Worm (Caenorhabditis elegans) whole organism, dauer: Measurements from ENCODE around the gene Y49E10.30.

Source experiments
- unc-62 ChIP-seq: sonication (generic microtip); optimal IDR thresholded peaks from 2 replicates; lab custom pipeline; 2017; ENCODE audit warnings: missing biosample characterization, missing genetic modification reagents, missing genetic modification characterization

The Y49E10.30 gene

DNA sequence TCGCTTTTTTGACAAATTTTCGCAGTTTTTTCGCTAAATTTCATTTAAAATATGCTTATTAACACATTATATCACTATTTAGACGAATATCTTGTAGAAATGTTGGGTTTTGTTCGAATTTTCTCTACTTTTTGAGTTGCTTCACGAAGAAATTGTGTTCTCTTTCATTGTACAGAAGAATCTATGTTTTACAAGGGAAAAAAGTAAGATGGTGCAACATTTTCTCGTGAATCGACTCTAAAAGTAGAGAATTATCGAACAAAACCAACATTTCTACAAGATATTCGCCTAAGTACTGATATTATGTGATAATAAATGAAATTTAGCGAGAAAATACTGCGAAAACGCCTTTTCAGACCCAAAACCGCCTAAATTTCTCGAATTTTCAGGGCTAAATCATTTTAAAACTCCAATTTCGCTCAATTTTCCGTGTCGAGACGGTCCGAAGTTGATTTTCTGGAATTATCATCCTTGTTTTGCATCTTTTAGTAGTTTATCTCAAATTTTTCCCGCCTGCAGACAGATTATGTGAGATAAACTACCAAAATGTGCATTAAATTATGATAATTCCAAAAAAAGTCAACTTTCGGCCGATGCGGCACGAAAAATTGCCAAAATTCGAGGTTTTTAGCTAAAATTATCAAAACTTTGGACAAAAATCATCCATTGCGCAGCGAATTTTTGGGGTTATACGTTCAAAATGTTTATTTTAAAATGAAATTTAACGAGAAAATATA, 41.0 kb downstream of the Y49E10.30 start:
- TF ChIP-seq unc-62, result no peak

DNA sequence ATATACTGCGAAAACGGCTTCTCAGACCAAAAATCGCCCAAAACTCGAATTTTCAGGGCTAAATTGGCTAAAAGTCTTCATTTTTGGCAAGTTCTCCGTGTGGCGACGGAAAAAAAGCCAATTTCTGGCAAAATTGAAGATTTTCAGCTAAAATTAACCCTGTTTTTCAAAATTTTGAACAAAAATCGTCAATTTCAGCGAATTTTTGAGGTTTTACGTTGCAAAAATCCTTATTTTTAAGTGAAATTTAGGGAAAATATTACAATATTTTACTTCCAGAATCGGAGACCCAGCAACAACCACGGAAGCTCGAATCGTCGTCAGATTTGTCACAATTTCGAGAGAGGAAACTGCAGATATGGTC, 41.5 kb downstream of the Y49E10.30 start:
- TF ChIP-seq unc-62, result no peak

DNA sequence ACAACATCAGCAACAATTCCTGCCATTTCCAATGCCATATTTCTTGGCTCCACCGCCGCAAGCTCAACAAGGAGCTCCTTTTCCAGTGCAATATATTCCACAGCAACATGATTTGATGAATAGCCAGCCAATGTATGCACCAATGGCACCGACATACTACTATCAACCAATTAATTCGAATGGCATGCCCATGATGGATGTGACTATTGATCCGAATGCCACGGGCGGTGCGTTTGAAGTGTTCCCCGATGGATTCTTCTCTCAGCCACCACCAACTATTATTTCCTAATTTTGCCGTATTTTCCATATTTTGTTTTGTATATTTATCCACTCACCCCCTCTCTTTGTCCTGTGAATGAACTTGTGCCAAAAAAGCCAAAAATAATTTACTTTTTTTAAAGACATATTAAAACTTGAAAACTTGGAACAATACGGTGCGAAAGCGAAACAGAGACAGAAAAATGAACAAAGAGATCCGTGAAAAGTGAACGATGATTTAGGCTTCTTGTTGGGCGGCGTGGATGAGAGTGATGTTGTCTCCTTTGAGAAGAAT, 42.2 kb downstream of the Y49E10.30 start:
- no peak for TF ChIP-seq unc-62

DNA sequence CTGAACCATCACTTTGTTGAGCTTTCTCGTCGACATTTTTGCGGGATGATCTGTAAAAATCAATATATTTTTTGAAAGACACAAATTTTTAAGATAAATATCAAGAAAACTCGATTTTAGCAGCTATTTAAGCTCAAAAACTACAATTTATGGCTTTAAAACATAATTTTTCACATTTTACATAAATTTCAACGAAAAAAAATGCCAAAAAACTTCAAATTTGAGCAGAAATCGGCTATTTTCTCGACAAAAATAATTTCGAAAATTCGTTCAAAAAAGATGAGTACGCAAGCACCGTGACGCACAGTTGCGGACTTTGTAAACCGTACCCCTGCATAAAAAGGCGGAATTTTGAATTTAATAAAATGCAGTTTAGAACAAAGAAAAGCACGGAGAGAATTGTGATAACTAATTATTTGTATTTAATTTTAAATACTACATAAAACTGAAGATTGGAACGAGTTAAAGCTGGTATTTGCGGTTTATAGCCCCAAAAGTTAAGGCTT, 42.9 kb downstream of the Y49E10.30 start, which contains the start of gene snr-6:
TSS of gene snr-6 (minus strand) at position 51 of the 506 bp plus-strand sequence.
- no peak for TF ChIP-seq unc-62

DNA sequence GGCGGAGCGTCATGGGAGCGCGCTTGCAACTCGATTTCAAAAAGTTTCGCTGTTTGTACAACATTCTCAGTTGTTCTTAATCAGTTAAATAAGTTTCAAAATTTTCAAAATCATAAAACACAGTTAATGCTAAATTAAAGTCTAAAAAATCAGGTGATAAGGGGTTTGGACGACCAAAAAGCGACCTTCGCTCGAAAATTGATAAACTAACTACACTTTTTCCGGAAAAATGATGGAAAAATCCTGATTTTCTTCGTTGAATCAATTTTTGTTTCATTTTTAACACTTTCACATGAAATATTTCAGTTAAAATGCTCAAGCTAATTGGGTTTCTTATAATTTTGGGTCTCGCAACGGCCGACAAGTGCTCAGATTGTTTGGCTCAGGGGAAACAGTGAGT, 43.5 kb downstream of the Y49E10.30 start, which contains the start of gene Y49E10.16:
TSS of gene Y49E10.16 (plus strand) at position 301 of the 400 bp plus-strand sequence.
- TF ChIP-seq unc-62, result no peak

DNA sequence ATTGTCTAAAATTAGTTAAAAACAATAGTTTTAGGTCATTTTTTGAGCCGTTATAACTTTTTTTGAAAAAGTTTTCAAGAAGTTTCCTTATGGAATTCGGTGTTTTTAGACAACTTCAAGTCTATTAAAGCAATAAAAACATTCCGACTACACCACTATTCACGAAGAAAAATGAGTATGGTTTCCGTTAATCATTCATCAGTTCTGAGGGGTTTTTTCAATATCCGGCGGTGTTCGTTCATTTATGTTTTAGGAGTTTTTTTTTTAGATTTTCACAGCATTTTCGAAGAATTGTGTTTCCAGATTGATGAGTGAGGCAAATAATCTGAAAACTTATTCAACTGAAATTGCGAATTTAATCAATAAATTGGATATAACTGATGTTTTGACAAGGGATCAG, 47.4 kb downstream of the Y49E10.30 start, which contains the start of gene Y49E10.27:
TSS of gene Y49E10.27 (plus strand) at position 301 of the 400 bp plus-strand sequence.
- TF ChIP-seq unc-62, result no peak

DNA sequence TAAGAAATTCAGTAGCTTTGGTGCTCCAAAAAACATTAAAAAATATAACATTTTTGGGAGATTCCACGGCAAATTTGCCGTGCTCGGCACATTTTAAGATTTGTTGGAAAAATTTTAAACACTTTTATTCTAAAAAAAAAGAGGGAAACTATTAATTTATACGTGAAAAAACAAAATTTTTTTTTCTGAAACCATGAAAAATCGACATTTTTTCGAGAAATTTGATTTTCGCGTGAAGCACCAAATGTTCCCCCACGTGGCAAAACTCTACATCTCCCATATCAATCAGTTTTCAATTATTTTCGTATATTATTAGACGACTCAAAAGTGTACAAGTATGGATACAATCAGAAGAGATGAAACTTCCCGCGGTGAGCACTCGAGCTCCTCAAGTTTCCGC, 49.5 kb downstream of the Y49E10.30 start, which contains the start of gene fbxa-218:
TSS of gene fbxa-218 (plus strand) at position 301 of the 400 bp plus-strand sequence.
- no peak for TF ChIP-seq unc-62

DNA sequence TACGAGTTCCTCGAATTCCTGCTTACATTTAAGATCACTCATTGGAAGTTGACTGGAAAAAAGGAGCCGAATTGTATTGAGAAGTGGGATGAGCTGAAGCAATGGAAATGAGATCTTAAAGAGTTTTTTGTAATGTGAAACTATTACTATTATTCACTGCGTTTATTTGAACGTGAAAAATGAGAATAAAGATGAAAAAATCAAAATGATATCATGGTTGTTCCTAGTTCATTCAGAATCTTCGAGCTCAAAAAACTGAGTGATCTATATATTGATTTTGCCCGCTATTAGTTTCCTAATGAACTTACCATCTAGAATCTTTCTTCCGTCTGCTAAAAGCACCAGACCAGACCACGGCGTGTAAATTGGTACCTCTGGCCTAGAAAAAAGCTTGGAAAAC, 50.3 kb downstream of the Y49E10.30 start:
- no peak for TF ChIP-seq unc-62
